Fruit fly (Drosophila melanogaster): ENCODE data around the gene CG17261.

Gene CG17261

dm6 chr2L:3056448-3056790 is 14.1 kb downstream of the CG17261 start, which contains the start of gene FASN1 (continued):
- no peak for TF ChIP-seq chm (GFP tag; IDR thresholded peaks at IDR 0.05)
- TF ChIP-seq CG2678 (tag; optimal IDR thresholded peaks at IDR 0.05): peak; percentile 17
- TF ChIP-seq CG7786 (GFP tag; optimal IDR thresholded peaks at IDR 0.05): no peak
- TF ChIP-seq CG18262 (tag; optimal IDR thresholded peaks at IDR 0.05): peak; percentile 27
- TF ChIP-seq CG11695 (GFP tag; IDR thresholded peaks at IDR 0.05): no peak; the same call in 2 of the 3 replicates
- no peak for TF ChIP-seq CG1529 (GFP tag; optimal IDR thresholded peaks at IDR 0.05)
- no peak for TF ChIP-seq CG11504 (tag; optimal IDR thresholded peaks at IDR 0.05)
- 0 out of 3 replicates have a peak, but pooled peaks have one; percentile 20 for TF ChIP-seq otp (GFP tag; IDR thresholded peaks at IDR 0.05)
- no peak for TF ChIP-seq CG7357 (GFP tag; IDR thresholded peaks at IDR 0.05)
- no peak for TF ChIP-seq gfzf (GFP tag; optimal IDR thresholded peaks at IDR 0.05)
- peak; percentile 23 for TF ChIP-seq CG5180 (GFP tag; optimal IDR thresholded peaks at IDR 0.05)
- TF ChIP-seq CG1832 (GFP tag; optimal IDR thresholded peaks at IDR 0.05): no peak
- peak; percentile 20 for TF ChIP-seq CG15269 (tag; optimal IDR thresholded peaks at IDR 0.05)
- TF ChIP-seq CG14667 (GFP tag; IDR thresholded peaks at IDR 0.05): no peak
- no peak for TF ChIP-seq Dfd (GFP tag; optimal IDR thresholded peaks at IDR 0.05)
- no peak for TF ChIP-seq Kr (GFP tag; optimal IDR thresholded peaks at IDR 0.05)
- TF ChIP-seq gt (GFP tag; IDR thresholded peaks at IDR 0.05): no peak
- no peak for TF ChIP-seq CG15696 (tag; optimal IDR thresholded peaks at IDR 0.05)
- no peak for TF ChIP-seq CG8924 (tag; optimal IDR thresholded peaks at IDR 0.05)
- no peak for TF ChIP-seq ems (GFP tag; optimal IDR thresholded peaks at IDR 0.05)
- TF ChIP-seq CG6175 (GFP tag; IDR thresholded peaks at IDR 0.05): 0 out of 3 replicates have a peak, but pooled peaks have one; percentile 25
- no peak for TF ChIP-seq Dref (GFP tag; IDR thresholded peaks at IDR 0.05)
- TF ChIP-seq chinmo (GFP tag; IDR thresholded peaks at IDR 0.05; ENCODE audit: partially characterized antibody): 0 out of 4 replicates have a peak, but pooled peaks have one; percentile 60
- TF ChIP-seq Atf6 (GFP tag; IDR thresholded peaks at IDR 0.05): peak; percentile 25; the same call in 1 of the 2 replicates
- no peak for TF ChIP-seq C15 (GFP tag; IDR thresholded peaks at IDR 0.05)
- TF ChIP-seq CG15514 (GFP tag; optimal IDR thresholded peaks at IDR 0.05): peak; percentile 34
- TF ChIP-seq Lpt (GFP tag; optimal IDR thresholded peaks at IDR 0.05): no peak
- TF ChIP-seq jigr1 (GFP tag; IDR thresholded peaks at IDR 0.05): no peak
- TF ChIP-seq zen2 (GFP tag; IDR thresholded peaks at IDR 0.05; ENCODE audit: partially characterized antibody): no peak
- TF ChIP-seq fru (optimal IDR thresholded peaks at IDR 0.05): no peak
- no peak for TF ChIP-seq slp2 (GFP tag; optimal IDR thresholded peaks at IDR 0.05)
- TF ChIP-seq knrl (GFP tag; IDR thresholded peaks at IDR 0.05; ENCODE audit: partially characterized antibody): no peak
- TF ChIP-seq lbe (GFP tag; optimal IDR thresholded peaks at IDR 0.05): no peak
- TF ChIP-seq CG9876 (GFP tag; optimal IDR thresholded peaks at IDR 0.05): no peak
- no peak for TF ChIP-seq CG6765 (GFP tag; optimal IDR thresholded peaks at IDR 0.05)
- TF ChIP-seq pb (GFP tag; optimal IDR thresholded peaks at IDR 0.05): no peak
- no peak for TF ChIP-seq CG17186 (GFP tag; optimal IDR thresholded peaks at IDR 0.05)
- TF ChIP-seq CTCF (GFP tag; optimal IDR thresholded peaks at IDR 0.05): no peak
- no peak for TF ChIP-seq ken (GFP tag; IDR thresholded peaks at IDR 0.05)
- TF ChIP-seq tll (GFP tag; optimal IDR thresholded peaks at IDR 0.05): no peak
- TF ChIP-seq CG8478 (optimal IDR thresholded peaks at IDR 0.05): no peak
- no peak for TF ChIP-seq CG13424 (tag; optimal IDR thresholded peaks at IDR 0.05)
- TF ChIP-seq Optix (GFP tag; IDR thresholded peaks at IDR 0.05): no peak
- TF ChIP-seq CG8281 (tag; optimal IDR thresholded peaks at IDR 0.05): no peak
- TF ChIP-seq Doc2 (GFP tag; IDR thresholded peaks at IDR 0.05): no peak
- TF ChIP-seq gcm2 (GFP tag; optimal IDR thresholded peaks at IDR 0.05): no peak
- no peak for TF ChIP-seq CG5245 (GFP tag; optimal IDR thresholded peaks at IDR 0.05)
- no peak; the same call in 1 of the 2 replicates for TF ChIP-seq CG16779 (GFP tag; IDR thresholded peaks at IDR 0.05)
- TF ChIP-seq ro (GFP tag; IDR thresholded peaks at IDR 0.05): peak; percentile 2; the same call in 1 of the 2 replicates
- TF ChIP-seq dan (GFP tag; IDR thresholded peaks at IDR 0.05): no peak
- no peak for TF ChIP-seq Doc3 (GFP tag; IDR thresholded peaks at IDR 0.05; ENCODE audit: partially characterized antibody)
- 0 out of 2 replicates have a peak, but pooled peaks have one; percentile 31 for TF ChIP-seq CG42726 (GFP tag; IDR thresholded peaks at IDR 0.05; ENCODE audit: partially characterized antibody)
